Worm (Caenorhabditis elegans): ENCODE measurements around the gene srsx-11.

The srsx-11 gene

ce11 chrV:5023355-5023754, 44.4 kb upstream of the srsx-11 start:
- no peak for TF ChIP-seq lin-13 (GFP tag; optimal IDR thresholded peaks at IDR 0.05)
- no peak for TF ChIP-seq nhr-76 (tag; optimal IDR thresholded peaks at IDR 0.05)
- no peak for TF ChIP-seq lin-39 (tag; optimal IDR thresholded peaks at IDR 0.05)
- no peak for TF ChIP-seq nhr-71 (tag; optimal IDR thresholded peaks at IDR 0.05)
- TF ChIP-seq C34B4.2 (tag; optimal IDR thresholded peaks at IDR 0.05) = no peak
- TF ChIP-seq dpl-1 (GFP tag; optimal IDR thresholded peaks at IDR 0.05) = no peak

- TF ChIP-seq C34B4.2 (tag; optimal IDR thresholded peaks at IDR 0.05) (no peak), fkh-8 (tag; optimal IDR thresholded peaks at IDR 0.05) (peak; percentile 13), mdl-1 (tag; optimal IDR thresholded peaks at IDR 0.05) (no peak), ceh-82 (tag; optimal IDR thresholded peaks at IDR 0.05) (no peak), blmp-1 (tag; optimal IDR thresholded peaks at IDR 0.05) (no peak), nhr-19 (GFP tag; conservative IDR thresholded peaks at IDR 0.05) (no peak), efl-3 (GFP tag; optimal IDR thresholded peaks at IDR 0.05) (no peak), skn-1 (tag; optimal IDR thresholded peaks at IDR 0.05) (peak; percentile 79), nhr-71 (tag; optimal IDR thresholded peaks at IDR 0.05) (peak; percentile 20), xbp-1 (tag; optimal IDR thresholded peaks at IDR 0.05) (no peak), nhr-90 (tag; optimal IDR thresholded peaks at IDR 0.05; ENCODE audit: poor library complexity) (no peak)
These were observed 39.9 kb upstream of the srsx-11 start, which contains the start of gene srr-4 for ce11 chrV:5018810-5019274. TSS of gene srr-4 (plus strand) at chrV:5019224.

- TF ChIP-seq elt-2 (tag; optimal IDR thresholded peaks at IDR 0.05) = peak; percentile 92
- no peak for TF ChIP-seq snpc-4 (tag; optimal IDR thresholded peaks at IDR 0.05)
- TF ChIP-seq nhr-85 (tag) = no peak
- peak in 1 of 2 experiments; percentile 13 for TF ChIP-seq lin-35 (GFP tag; optimal IDR thresholded peaks at IDR 0.05)
- TF ChIP-seq dsc-1 (tag; optimal IDR thresholded peaks at IDR 0.05) = no peak
- TF ChIP-seq nhr-20 (tag; optimal IDR thresholded peaks at IDR 0.05) = peak; percentile 10
- TF ChIP-seq nhr-90 (tag; optimal IDR thresholded peaks at IDR 0.05; ENCODE audit: poor library complexity) = peak; percentile 35
- no peak for TF ChIP-seq rnt-1 (tag; optimal IDR thresholded peaks at IDR 0.05)
- no peak for TF ChIP-seq pqm-1 (tag; optimal IDR thresholded peaks at IDR 0.05)
- no peak for TF ChIP-seq ceh-63 (GFP tag; optimal IDR thresholded peaks at IDR 0.05)
- TF ChIP-seq jun-1 (tag; optimal IDR thresholded peaks at IDR 0.05) = peak; percentile 20
- TF ChIP-seq nhr-12 (tag; optimal IDR thresholded peaks at IDR 0.05) = no peak
- TF ChIP-seq ceh-90 (tag; optimal IDR thresholded peaks at IDR 0.05) = no peak
- TF ChIP-seq tlp-1 (tag; optimal IDR thresholded peaks at IDR 0.05) = peak; percentile 66
- TF ChIP-seq nhr-71 (tag; optimal IDR thresholded peaks at IDR 0.05) = peak; percentile 3
These were observed 39.1 kb upstream of the srsx-11 start for ce11 chrV:5018067-5018466.

ce11 chrV:5016728-5017127, 37.8 kb upstream of the srsx-11 start:
- TF ChIP-seq fkh-8 (tag; optimal IDR thresholded peaks at IDR 0.05) (peak; percentile 77), nhr-71 (tag; optimal IDR thresholded peaks at IDR 0.05) (peak; percentile 61), nhr-237 (tag; optimal IDR thresholded peaks at IDR 0.05) (peak; percentile 45), lin-39 (tag; optimal IDR thresholded peaks at IDR 0.05) (no peak)

ce11 chrV:5012193-5012853, 33.4 kb upstream of the srsx-11 start, which contains the start of gene srr-6:
TSS of gene srr-6 (plus strand) at chrV:5012803.
- peak; percentile 47 for TF ChIP-seq elt-2 (tag; optimal IDR thresholded peaks at IDR 0.05)
- TF ChIP-seq unc-86 (tag; optimal IDR thresholded peaks at IDR 0.05) = no peak

- no peak for TF ChIP-seq hpl-2 (GFP tag; optimal IDR thresholded peaks at IDR 0.05)
These were observed 22.4 kb upstream of the srsx-11 start, which contains the start of gene srr-8 for ce11 chrV:5001386-5001785. TSS of gene srr-8 (plus strand) at chrV:5001686.

Data from whole organism, L1 larva.